Worm (Caenorhabditis elegans): Measurements from ENCODE around the gene cutl-25.

ce11 chrIII:3034458-3034857 lies 12.5 kb downstream of the cutl-25 start:
- no peak for TF ChIP-seq ets-5 (GFP tag; IDR thresholded peaks at IDR 0.05)
- no peak for TF ChIP-seq fkh-10 (GFP tag; optimal IDR thresholded peaks at IDR 0.05)
- TF ChIP-seq zag-1 (tag; optimal IDR thresholded peaks at IDR 0.05) = no peak
- TF ChIP-seq ceh-88 (GFP tag; IDR thresholded peaks at IDR 0.05) = no peak
- TF ChIP-seq lsy-2 (tag; optimal IDR thresholded peaks at IDR 0.05) = no peak
- no peak for TF ChIP-seq nhr-76 (tag; optimal IDR thresholded peaks at IDR 0.05)
- no peak for TF ChIP-seq unc-30 (tag; optimal IDR thresholded peaks at IDR 0.05)
- TF ChIP-seq rnt-1 (tag; optimal IDR thresholded peaks at IDR 0.05) = no peak
- no peak for TF ChIP-seq ama-1 (optimal IDR thresholded peaks at IDR 0.05)

All from whole organism, L1 larva.